Worm (Caenorhabditis elegans) whole organism, L4/young adult: ENCODE data around the gene atp-4.

Experiments
- W03F9.2 ChIP-seq: fragments of 150-350 bp; optimal IDR thresholded peaks from 2 replicates; lab custom pipeline; 2014; ENCODE audit warnings: missing biosample characterization, missing genetic modification characterization
- dao-5 ChIP-seq: sonication (generic microtip); optimal IDR thresholded peaks from 2 replicates; lab custom pipeline; 2016; ENCODE audit warnings: missing genotype, missing genetic modification characterization, moderate library complexity, missing compliant biosample characterization
- him-1 ChIP-seq: sonication (generic microtip); optimal IDR thresholded peaks from 2 replicates; lab custom pipeline; 2016; ENCODE audit warnings: missing genotype, missing genetic modification reagents, missing genetic modification characterization, missing compliant biosample characterization

atp-4 gene

DNA sequence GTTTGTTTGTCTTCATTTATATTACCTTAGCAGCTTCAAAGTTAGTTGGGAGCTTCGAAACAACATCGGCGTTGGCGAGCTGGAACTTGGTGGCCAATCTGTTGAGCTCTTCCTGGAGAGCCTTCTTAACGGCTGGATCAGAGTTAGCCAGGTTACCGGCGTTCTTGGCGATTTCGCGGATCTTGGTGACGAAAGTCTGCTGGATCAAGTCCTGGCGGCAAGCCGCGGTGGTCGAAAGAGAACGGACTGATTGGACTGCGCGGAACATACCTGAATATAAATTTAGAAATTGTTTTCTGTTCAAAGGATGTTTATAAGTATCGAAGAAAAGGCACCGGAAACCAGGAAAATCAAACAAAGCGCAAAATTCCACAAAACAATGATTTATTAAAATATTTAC is at the start of gene atp-4:
Gene atp-4 (minus strand): TSS at position 270 of the 400 bp plus-strand sequence.
- TF ChIP-seq W03F9.2 (no peak), dao-5 (tag; lab: Kevin White, UChicago) (no peak), him-1 (tag; lab: Kevin White, UChicago) (no peak)

DNA sequence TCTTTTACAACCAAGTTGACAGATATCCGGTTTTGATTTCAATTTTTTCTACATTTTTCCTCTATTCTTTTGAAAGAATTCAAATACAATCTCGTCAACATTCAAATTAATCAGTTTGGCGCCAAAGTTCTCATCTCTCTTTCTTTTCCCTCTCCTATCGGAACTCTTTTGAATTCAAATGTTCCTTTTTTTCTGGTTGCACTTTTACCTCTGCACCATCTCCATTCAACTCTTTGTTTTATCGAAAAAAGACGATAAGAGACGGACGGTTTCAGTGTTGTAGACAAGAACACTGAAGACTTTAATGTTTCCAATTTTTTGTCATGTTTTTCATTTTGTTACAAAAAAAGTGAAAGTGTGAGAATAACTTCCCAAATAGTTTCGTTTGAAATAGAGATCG is 49.1 kb upstream of the atp-4 start:
- no peak for TF ChIP-seq dao-5 (tag; lab: Kevin White, UChicago)
- TF ChIP-seq him-1 (tag; lab: Kevin White, UChicago) = no peak
- TF ChIP-seq W03F9.2 = no peak

DNA sequence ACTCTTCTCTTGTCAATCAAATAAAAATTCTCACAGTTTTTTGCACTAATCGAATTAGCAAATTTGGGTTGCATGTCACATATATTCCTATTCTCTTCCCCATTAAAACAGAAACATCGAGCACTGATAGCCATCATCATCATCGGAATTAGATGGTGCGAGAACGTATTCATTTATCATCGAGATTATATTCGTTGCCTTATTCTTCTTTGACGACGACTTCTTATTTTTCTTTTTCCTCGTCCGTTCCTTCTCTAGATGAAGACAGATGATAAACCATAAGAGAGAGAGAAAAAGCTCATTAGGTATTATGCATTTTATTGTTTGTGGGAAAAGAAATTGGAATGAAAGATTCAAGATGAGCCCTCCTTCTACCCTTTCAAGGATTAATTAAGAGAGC is 44.3 kb upstream of the atp-4 start:
- no peak for TF ChIP-seq W03F9.2
- no peak for TF ChIP-seq dao-5 (tag; lab: Kevin White, UChicago)
- TF ChIP-seq him-1 (tag; lab: Kevin White, UChicago) = no peak

DNA sequence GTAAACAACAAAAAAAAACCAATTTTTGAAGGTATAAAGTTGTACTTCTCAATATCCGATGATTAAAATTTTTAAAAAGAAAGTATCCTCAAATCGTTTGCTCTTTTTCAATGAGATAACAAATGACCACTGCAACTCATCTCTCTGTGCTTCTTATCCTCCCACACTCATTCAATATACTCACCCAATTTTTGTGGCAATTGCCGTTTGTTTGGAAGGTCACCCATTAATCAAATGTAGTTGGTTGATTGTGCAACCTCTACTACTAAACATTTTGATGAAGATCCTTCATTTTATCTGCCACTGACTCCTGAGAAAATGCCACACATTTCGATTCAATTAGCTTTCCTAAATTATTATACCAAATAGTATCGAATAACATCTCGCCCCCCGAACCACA is 40.8 kb upstream of the atp-4 start:
- TF ChIP-seq W03F9.2 = no peak
- no peak for TF ChIP-seq him-1 (tag; lab: Kevin White, UChicago)
- TF ChIP-seq dao-5 (tag; lab: Kevin White, UChicago) = no peak

DNA sequence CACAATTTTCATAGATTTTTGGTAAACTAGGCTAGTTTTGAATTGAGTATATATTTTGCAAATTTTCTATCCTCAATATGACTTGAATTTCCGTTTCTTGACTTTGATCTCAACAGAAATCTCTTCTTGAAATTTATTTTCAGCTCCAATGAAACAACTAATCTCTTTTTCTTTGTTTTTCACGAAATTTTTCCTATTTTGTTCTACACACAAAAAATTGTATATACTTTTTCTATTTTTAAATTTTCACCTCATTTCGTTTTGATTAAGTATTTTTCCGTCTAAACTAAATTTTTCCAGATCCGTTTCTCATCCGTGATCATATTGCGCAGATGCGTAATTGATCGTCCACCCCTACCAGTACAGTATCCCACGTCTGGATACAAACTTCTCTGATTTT is 37.9 kb upstream of the atp-4 start, which contains the start of gene unc-83:
Gene unc-83 (plus strand): TSS at position 301 of the 400 bp plus-strand sequence.
- TF ChIP-seq him-1 (tag; lab: Kevin White, UChicago) = no peak
- TF ChIP-seq W03F9.2 = no peak
- no peak for TF ChIP-seq dao-5 (tag; lab: Kevin White, UChicago)

DNA sequence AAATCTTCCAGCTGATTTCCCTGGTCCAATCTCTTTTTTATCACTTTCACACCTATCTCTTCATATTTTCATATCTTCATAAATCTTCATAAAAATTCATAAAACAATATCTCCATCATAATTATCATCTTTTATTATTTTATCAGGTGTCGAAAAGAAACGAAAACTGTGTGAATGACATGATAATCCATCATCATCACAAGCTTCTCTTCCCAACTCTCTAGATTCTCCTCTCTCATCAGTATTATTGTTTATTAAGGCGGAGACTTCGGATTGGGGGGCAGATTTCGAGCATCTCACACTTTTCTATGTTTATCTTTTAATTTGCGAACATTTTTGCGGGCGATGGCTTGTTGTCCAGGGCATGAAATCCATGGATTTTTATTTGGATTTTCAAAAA is 37.3 kb upstream of the atp-4 start:
- TF ChIP-seq him-1 (tag; lab: Kevin White, UChicago) = no peak
- no peak for TF ChIP-seq W03F9.2
- no peak for TF ChIP-seq dao-5 (tag; lab: Kevin White, UChicago)

DNA sequence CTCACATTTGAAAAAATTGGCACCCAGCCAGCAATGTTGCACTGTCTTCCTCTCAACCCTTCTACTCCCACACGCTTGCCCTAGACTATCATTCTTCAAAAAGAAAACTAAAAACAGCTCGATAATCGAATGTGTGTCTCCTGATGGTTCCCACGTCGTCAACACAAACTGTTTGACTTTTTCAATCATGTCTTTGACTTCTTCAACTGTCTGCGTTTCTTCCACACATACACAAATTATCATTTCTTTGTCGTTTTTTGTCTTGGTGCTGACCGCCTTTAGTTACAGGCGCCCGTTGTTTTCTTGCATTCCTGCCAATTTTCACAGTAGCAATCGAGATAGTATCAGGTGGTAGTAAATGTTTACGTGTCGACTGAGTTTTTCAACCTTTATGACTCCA is 35.7 kb upstream of the atp-4 start:
- TF ChIP-seq W03F9.2 (no peak), him-1 (tag; lab: Kevin White, UChicago) (no peak), dao-5 (tag; lab: Kevin White, UChicago) (no peak)

DNA sequence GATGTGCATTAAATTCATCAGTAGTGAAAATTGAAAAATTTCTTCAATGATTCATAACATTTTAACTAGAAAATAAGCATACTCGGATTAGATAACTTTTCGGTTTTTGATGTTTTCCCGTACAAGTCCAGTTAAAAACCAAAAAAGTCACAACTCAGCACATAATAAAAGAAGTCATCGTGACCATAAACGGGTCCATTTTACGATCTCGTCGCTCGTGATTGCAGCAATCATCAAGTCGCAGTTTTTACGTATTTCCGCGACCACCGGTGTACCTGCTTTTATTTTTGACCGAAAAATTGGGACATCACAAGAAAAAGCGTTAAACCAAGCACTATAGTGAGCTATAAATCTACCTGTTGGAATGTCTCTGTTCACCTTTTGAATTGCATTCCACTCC is 34.3 kb upstream of the atp-4 start:
- TF ChIP-seq dao-5 (tag; lab: Kevin White, UChicago) = no peak
- TF ChIP-seq W03F9.2 = no peak
- TF ChIP-seq him-1 (tag; lab: Kevin White, UChicago) = no peak

DNA sequence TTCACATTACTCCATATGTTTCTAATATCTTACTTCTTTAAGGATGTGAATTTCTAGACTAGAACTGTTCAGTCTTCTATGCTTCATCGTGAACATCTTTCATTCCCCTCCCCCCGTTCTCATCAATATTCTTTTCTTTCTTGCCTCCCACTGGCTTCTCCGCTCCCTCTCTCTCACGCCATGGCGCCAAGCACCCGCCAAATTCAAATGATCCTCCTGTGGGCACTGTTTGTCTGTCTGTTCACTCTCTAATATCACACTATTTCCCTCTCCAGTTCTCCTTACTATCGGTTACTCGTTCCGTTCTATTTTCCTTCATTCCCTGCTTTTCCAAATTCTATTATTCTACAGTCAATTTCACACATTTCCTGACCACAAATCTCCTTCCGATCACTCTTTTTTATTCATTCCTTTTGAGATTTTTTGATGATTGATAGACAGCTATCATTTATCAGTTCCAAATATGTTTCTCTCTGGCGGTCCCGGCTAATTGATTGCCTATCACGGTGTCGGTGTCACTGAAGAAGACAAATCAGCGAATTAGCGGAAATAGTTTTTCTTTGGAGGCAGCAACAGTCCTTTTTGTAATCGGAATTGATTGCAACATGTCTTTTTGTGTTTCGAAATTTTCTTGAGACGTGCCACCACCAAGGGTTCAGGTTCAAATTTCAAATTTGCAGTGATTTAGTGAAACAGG is 31.5 kb upstream of the atp-4 start:
- TF ChIP-seq W03F9.2 = no peak
- TF ChIP-seq him-1 (tag; lab: Kevin White, UChicago) = no peak
- no peak for TF ChIP-seq dao-5 (tag; lab: Kevin White, UChicago)

DNA sequence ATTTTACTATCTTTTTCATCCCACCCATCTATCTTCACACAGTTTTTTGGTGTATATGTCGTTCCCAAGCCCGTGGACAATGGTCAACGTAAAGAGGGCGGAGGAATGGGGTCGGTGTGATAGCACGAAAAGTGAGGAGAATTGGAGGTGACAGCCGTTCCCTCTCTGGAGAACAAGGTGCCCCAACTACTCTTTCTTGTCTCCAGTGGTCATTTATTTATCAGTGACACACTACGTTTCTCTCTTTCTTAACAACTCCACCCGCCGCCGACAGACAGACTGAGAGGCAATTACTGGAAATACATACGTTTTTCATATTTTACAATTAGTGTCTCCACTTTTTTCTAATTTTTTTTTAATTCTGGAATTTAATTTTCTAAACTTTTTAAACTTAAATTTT is 30.0 kb upstream of the atp-4 start:
- TF ChIP-seq him-1 (tag; lab: Kevin White, UChicago) (no peak), W03F9.2 (no peak), dao-5 (tag; lab: Kevin White, UChicago) (no peak)

DNA sequence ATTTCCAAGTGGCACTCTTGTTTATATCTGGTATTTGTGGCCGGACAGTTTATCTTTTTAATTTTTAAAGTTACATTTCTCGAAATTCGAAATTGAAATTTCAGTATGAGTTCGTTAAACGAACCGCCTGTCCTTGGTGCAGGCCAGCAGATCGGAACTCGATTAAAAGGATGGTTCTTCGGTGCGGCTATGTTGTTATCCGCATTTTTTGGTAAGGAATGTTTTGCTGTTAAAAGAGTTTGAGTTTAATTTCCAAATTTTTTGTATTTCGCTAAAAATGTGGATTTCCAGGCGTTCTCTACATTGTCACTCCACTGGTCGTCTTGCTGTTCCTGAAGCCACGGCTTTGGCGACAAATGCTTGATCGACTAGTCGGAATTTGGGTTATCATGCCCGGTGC is 26.2 kb upstream of the atp-4 start, which contains the start of gene acl-9:
Gene acl-9 (plus strand): TSS at position 105 of the 400 bp plus-strand sequence.
- TF ChIP-seq dao-5 (tag; lab: Kevin White, UChicago) = no peak
- no peak for TF ChIP-seq him-1 (tag; lab: Kevin White, UChicago)
- no peak for TF ChIP-seq W03F9.2

DNA sequence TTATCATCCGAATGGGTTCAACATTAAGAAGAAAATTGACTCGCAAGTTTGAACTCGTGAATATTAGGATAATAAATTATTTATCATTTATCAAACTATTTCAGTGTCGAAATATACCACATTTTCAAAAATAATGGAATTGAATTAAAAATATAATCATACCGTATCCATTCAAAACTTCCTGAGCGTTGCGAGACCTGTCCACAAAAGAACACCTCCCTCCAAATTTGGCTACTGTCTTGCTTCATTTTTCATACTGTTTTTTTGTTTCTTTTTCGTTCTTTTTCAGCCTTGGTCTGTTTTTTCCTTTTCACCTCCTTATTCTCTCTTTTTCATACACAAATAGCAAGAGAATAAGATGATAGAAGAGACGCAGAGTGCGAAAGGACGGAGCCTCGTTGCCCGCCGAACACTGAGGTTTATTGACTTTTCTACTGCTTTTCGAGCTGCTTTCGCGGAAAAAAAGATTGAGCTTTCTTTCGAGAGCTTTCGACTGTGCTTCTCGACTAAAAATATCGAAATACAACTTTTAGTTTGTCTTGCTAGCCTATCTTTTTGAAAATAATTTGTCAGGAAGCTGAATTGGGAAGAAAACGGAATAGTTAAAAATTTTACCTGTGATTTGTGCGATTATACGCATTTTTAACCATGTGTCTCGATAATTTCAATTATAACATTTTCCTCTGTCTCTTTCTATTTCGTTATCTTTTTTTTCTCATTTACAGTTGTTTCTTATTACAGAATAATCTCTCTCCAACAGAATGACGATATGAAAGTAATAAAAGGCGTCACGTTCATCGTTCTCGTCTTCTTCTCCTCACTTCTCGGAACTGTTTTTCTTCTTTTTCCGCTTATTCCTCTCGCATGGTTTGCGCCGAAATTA is 23.5 kb upstream of the atp-4 start, which contains the start of gene acl-8:
Gene acl-8 (plus strand): TSS at position 742 of the 883 bp plus-strand sequence.
- TF ChIP-seq him-1 (tag; lab: Kevin White, UChicago) = no peak
- no peak for TF ChIP-seq W03F9.2
- no peak for TF ChIP-seq dao-5 (tag; lab: Kevin White, UChicago)

DNA sequence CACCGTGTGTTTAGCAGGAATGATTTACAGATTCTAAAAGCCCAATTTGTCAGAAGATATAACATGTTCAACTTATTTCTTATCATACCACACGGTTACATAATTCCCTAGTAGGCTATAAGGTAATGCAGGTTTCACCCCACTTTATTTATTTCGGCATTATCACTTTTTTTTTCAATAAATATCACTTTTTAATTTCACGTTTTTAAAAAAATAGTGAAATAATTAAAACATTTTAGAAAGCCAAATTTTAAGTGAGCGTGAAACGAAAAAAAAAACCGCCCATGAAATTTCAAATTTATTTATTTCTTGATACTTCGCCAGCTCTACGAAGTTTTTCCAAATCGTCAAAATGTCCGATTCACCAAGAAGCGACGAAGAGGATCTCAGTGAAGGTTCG is 21.4 kb upstream of the atp-4 start, which contains the start of gene fbxa-196:
Gene fbxa-196 (plus strand): TSS at position 301 of the 400 bp plus-strand sequence.
- no peak for TF ChIP-seq W03F9.2
- no peak for TF ChIP-seq dao-5 (tag; lab: Kevin White, UChicago)
- TF ChIP-seq him-1 (tag; lab: Kevin White, UChicago) = no peak

DNA sequence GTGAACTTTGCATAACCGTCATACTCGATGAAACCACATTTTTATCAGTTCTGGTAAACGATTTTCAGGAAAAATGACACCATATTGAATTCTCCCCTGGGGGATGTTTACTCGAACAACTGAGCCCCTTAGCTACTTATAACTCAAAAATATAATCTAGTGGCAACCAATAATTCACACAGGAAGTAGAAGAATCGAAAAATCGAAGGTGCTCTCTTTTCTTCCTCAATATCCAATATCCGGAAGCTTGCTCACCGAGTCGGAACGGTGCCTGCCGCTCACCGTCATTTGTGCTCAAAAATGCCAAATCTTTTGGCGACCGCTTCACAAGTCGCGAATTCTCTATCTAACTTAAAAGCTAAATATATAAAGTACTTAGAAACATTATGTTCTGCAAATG is 15.1 kb upstream of the atp-4 start, which contains the start of gene T05H4.3:
Gene T05H4.3 (plus strand): TSS at position 301 of the 400 bp plus-strand sequence.
- no peak for TF ChIP-seq dao-5 (tag; lab: Kevin White, UChicago)
- no peak for TF ChIP-seq W03F9.2
- TF ChIP-seq him-1 (tag; lab: Kevin White, UChicago) = no peak
